Worm (Caenorhabditis elegans) whole organism, L2 larva: ENCODE data around the gene Y39B6A.7.
"Not testable (repeated sequence)": the region's sequence is repeated elsewhere in the genome, so short reads cannot be mapped to it uniquely, and the experiment has no call there.

ENCODE experiments used
- ZK546.5 ChIP-seq: sonication (generic microtip); optimal IDR thresholded peaks from 2 replicates; lab custom pipeline; 2017; ENCODE audit warnings: missing biosample characterization, missing genetic modification characterization
- aly-2 ChIP-seq: fragments of 150-350 bp; optimal IDR thresholded peaks from 2 replicates; lab custom pipeline; 2014; ENCODE audit warnings: missing biosample characterization, missing genetic modification characterization
- blmp-1 ChIP-seq: sonication (generic microtip); optimal IDR thresholded peaks from 2 replicates; lab custom pipeline; 2017; ENCODE audit warnings: missing genetic modification characterization, mild to moderate bottlenecking, missing compliant biosample characterization, antibody characterized with exemption, moderate library complexity; ENCODE audit not compliant: insufficient read depth
- ceh-16 ChIP-seq: fragments of 150-350 bp; optimal IDR thresholded peaks from 2 replicates; lab custom pipeline; 2014; ENCODE audit warnings: missing biosample characterization, missing genetic modification characterization
- lin-39 ChIP-seq: fragments of 150-350 bp; optimal IDR thresholded peaks from 2 replicates; lab custom pipeline; 2014; ENCODE audit warnings: missing biosample characterization, missing genetic modification reagents, missing genetic modification characterization
- mdl-1 ChIP-seq, 2 experiments: fragments of 150-350 bp in 1 of 2; sonication (generic microtip) in 1 of 2; optimal IDR thresholded peaks; 2 replicates each; lab custom pipeline; 2017; ENCODE audit warnings: missing biosample characterization in 2 of 2, missing genetic modification characterization in 2 of 2
- nhr-237 ChIP-seq: fragments of 150-350 bp; optimal IDR thresholded peaks from 2 replicates; lab custom pipeline; 2014; ENCODE audit warnings: missing biosample characterization, missing genetic modification characterization
- snpc-4 ChIP-seq: fragments of 150-350 bp; optimal IDR thresholded peaks from 2 replicates; lab custom pipeline; 2014; ENCODE audit warnings: missing biosample characterization, missing genetic modification characterization
- unc-55 ChIP-seq: fragments of 150-350 bp; sonication (generic microtip); optimal IDR thresholded peaks from 3 replicates; lab custom pipeline; 2014; ENCODE audit warnings: missing biosample characterization, missing genetic modification reagents, missing genetic modification characterization
- unc-62 ChIP-seq: fragments of 150-350 bp; optimal IDR thresholded peaks from 2 replicates; lab custom pipeline; 2014; ENCODE audit warnings: missing biosample characterization, missing genetic modification reagents, missing genetic modification characterization
- zag-1 ChIP-seq: fragments of 150-350 bp; optimal IDR thresholded peaks from 2 replicates; lab custom pipeline; 2014; ENCODE audit warnings: missing biosample characterization, missing genetic modification characterization

- TF ChIP-seq aly-2; snpc-4; unc-62 (GFP tag; lab: Kevin White, UChicago); mdl-1 (tag; optimal IDR thresholded peaks at IDR 0.05; lab: Kevin White, UChicago); ceh-16; unc-55; lin-39 (tag; lab: Kevin White, UChicago); zag-1; nhr-237 (tag; lab: Kevin White, UChicago); ZK546.5 (tag; lab: Kevin White, UChicago); blmp-1: not testable (repeated sequence)
Observed at ce11 chrV:19101589-19102201, 47.3 kb downstream of the Y39B6A.7 start, which contains the start of gene zhp-4.
